Worm (Caenorhabditis elegans): ENCODE results near the gene nlp-69.

ce11 chrV:20126637-20127036 is 31.8 kb upstream of the nlp-69 start:
- TF ChIP-seq dao-5 (tag; optimal IDR thresholded peaks at IDR 0.05) = no peak
- TF ChIP-seq W03F9.2 (tag; optimal IDR thresholded peaks at IDR 0.05) = no peak
- TF ChIP-seq him-1 (tag; optimal IDR thresholded peaks at IDR 0.05) = no peak

Data from whole organism, L4/young adult.